Fruit fly (Drosophila melanogaster) whole organism, pupa: ENCODE data around the gene CG8813.

ENCODE experiments used
- CG13204 ChIP-seq: fragments of 200-800 bp; sonication (Bioruptor generic); optimal IDR thresholded peaks from 2 replicates; lab custom pipeline; 2018; ENCODE audit warnings: missing biosample characterization, mild to moderate bottlenecking, missing genetic modification characterization, moderate library complexity
- CG14655 ChIP-seq: fragments of 200-800 bp; sonication (Bioruptor generic); optimal IDR thresholded peaks from 3 replicates; lab custom pipeline; 2017; ENCODE audit warnings: mild to moderate bottlenecking, missing biosample characterization, missing genetic modification reagents, missing genetic modification characterization
- rn ChIP-seq: fragments of 200-800 bp; sonication (Bioruptor generic); IDR thresholded peaks from 2 replicates; pipeline ENCODE4 v1.3.6; 2022; ENCODE audit warnings: missing biosample characterization, missing genetic modification characterization

DNA sequence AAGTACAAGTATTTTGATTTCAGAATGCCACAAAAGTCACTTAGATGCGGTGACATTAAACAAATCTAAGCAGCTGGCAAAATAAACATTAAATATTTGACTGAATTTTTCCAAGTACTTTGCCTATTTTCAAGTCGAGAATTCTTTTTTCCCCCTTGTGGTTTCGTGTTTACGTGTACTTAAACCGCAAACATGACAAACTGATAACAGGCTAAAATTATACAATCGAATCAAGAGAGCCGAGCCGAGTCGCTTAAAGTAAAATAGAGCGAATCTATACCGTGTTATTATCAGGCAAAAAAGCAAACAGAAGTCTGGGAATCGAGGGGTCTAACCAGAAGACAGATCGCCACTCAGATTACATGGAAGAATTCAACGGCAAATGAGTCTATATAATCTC is 36.7 kb downstream of the CG8813 start:
- TF ChIP-seq rn (GFP tag; lab: Robert Waterston, UW) (no peak), CG13204 (no peak), CG14655 (GFP tag; lab: Kevin White, UChicago) (no peak)
